Fruit fly (Drosophila melanogaster) whole organism, embryonic: Measurements from ENCODE around the gene CG14961.

Experiments
- Ada2b ChIP-seq: fragments of 200-800 bp; sonication (Bioruptor generic); IDR thresholded peaks from 2 replicates; pipeline ENCODE4 v1.3.6; 2022; ENCODE audit warnings: missing biosample characterization, missing genetic modification characterization
- Bgb ChIP-seq: fragments of 200-800 bp; sonication (Bioruptor generic); IDR thresholded peaks from 2 replicates; pipeline ENCODE4 v1.3.6; 2022; ENCODE audit warnings: missing biosample characterization, missing genetic modification characterization; ENCODE audit not compliant: partially characterized antibody
- CG10209 ChIP-seq: fragments of 200-800 bp; sonication (Bioruptor generic); optimal IDR thresholded peaks from 3 replicates; lab custom pipeline; 2017; ENCODE audit warnings: missing biosample characterization, mild to moderate bottlenecking, missing genetic modification characterization, missing genetic modification reagents
- CG12071 ChIP-seq: fragments of 200-800 bp; sonication (Bioruptor generic); optimal IDR thresholded peaks from 3 replicates; lab custom pipeline; 2018; ENCODE audit warnings: missing biosample characterization, mild to moderate bottlenecking, missing genetic modification characterization
- CG12104 ChIP-seq: fragments of 200-800 bp; sonication (Bioruptor generic); optimal IDR thresholded peaks from 3 replicates; lab custom pipeline; 2016; ENCODE audit warnings: missing biosample characterization, missing genetic modification characterization
- CG13296 ChIP-seq: fragments of 200-800 bp; sonication (Bioruptor generic); optimal IDR thresholded peaks from 3 replicates; lab custom pipeline; 2018; ENCODE audit warnings: missing biosample characterization, mild to moderate bottlenecking, missing genetic modification characterization
- CG1647 ChIP-seq: fragments of 200-800 bp; sonication (Bioruptor generic); optimal IDR thresholded peaks from 3 replicates; lab custom pipeline; 2016; ENCODE audit warnings: missing biosample characterization, missing genetic modification characterization
- CG17385 ChIP-seq: fragments of 200-800 bp; sonication (Bioruptor generic); optimal IDR thresholded peaks from 3 replicates; lab custom pipeline; 2018; ENCODE audit warnings: missing biosample characterization, mild to moderate bottlenecking, missing genetic modification characterization
- CG18764 ChIP-seq: fragments of 200-800 bp; sonication (Bioruptor generic); optimal IDR thresholded peaks from 3 replicates; lab custom pipeline; 2016; ENCODE audit warnings: missing biosample characterization, missing genetic modification characterization
- CG32772 ChIP-seq: fragments of 200-800 bp; sonication (Bioruptor generic); IDR thresholded peaks from 2 replicates; pipeline ENCODE4 v1.3.6; 2022; ENCODE audit warnings: missing biosample characterization, missing genetic modification characterization
- CG3281 ChIP-seq: fragments of 200-800 bp; sonication (Bioruptor generic); optimal IDR thresholded peaks from 3 replicates; lab custom pipeline; 2017; ENCODE audit warnings: missing biosample characterization, mild to moderate bottlenecking, missing genetic modification characterization
- CG3726 ChIP-seq: fragments of 200-800 bp; sonication (Bioruptor generic); IDR thresholded peaks from 3 replicates; pipeline ENCODE4, ENCODE4 v1.3.6; 2022; ENCODE audit warnings: missing biosample characterization, missing genetic modification characterization
- CG4424 ChIP-seq: fragments of 200-800 bp; sonication (Bioruptor generic); optimal IDR thresholded peaks from 3 replicates; lab custom pipeline; 2016; ENCODE audit warnings: missing biosample characterization, missing genetic modification characterization
- CG6175 ChIP-seq: fragments of 200-800 bp; sonication (Bioruptor generic); IDR thresholded peaks from 3 replicates; pipeline ENCODE4 v1.3.6; 2022; ENCODE audit warnings: missing biosample characterization, missing genetic modification characterization
- CG7963 ChIP-seq: fragments of 200-800 bp; sonication (Bioruptor generic); IDR thresholded peaks from 3 replicates; pipeline ENCODE4 v1.3.6; 2022; ENCODE audit warnings: missing biosample characterization, missing genetic modification characterization; ENCODE audit not compliant: partially characterized antibody
- CG9215 ChIP-seq: fragments of 200-800 bp; sonication (Bioruptor generic); IDR thresholded peaks from 2 replicates; pipeline ENCODE4 v1.3.6; 2022; ENCODE audit warnings: missing biosample characterization, missing genetic modification characterization
- D ChIP-seq, 2 experiments: fragments of 200-800 bp in 1 of 2; fragments of >200 bp in 1 of 2; sonication (Bioruptor generic) in 1 of 2; optimal IDR thresholded peaks; 2 replicates in 1 of 2; 3 replicates in 1 of 2; lab custom pipeline; 2017; ENCODE audit warnings: mild to moderate bottlenecking in 1 of 2, missing biosample characterization in 1 of 2, missing genetic modification characterization in 1 of 2, missing genetic modification reagents in 1 of 2
- Dref ChIP-seq: fragments of 200-800 bp; sonication (Bioruptor generic); IDR thresholded peaks from 2 replicates; pipeline ENCODE4 v1.3.6; 2022; ENCODE audit warnings: missing biosample characterization, missing genetic modification characterization
- E2f1 ChIP-seq: fragments of 200-800 bp; sonication (Bioruptor generic); IDR thresholded peaks from 2 replicates; pipeline ENCODE4 v1.3.6; 2022; ENCODE audit warnings: missing biosample characterization, missing genetic modification characterization
- Ets65A ChIP-seq: fragments of 200-800 bp; sonication (Bioruptor generic); peaks from one replicate; lab custom pipeline; 2016; ENCODE audit warnings: missing biosample characterization, missing genetic modification characterization
- Fer3 ChIP-seq: fragments of 200-800 bp; sonication (Bioruptor generic); optimal IDR thresholded peaks from 2 replicates; lab custom pipeline; 2018; ENCODE audit warnings: missing biosample characterization, mild to moderate bottlenecking, missing genetic modification characterization, moderate library complexity
- HLH54F ChIP-seq: fragments of 200-800 bp; sonication (Bioruptor generic); optimal IDR thresholded peaks from 3 replicates; lab custom pipeline; 2016; ENCODE audit warnings: missing biosample characterization, missing genetic modification characterization
- Kr ChIP-seq: fragments of 200-800 bp; sonication (Bioruptor generic); optimal IDR thresholded peaks from 2 replicates; lab custom pipeline; 2017; ENCODE audit warnings: missing biosample characterization, mild to moderate bottlenecking, missing genetic modification characterization
- MESR4 ChIP-seq: fragments of 200-800 bp; sonication (Bioruptor generic); optimal IDR thresholded peaks from 2 replicates; lab custom pipeline; 2018; ENCODE audit warnings: missing biosample characterization, mild to moderate bottlenecking, missing genetic modification characterization, moderate library complexity
- Med ChIP-seq: fragments of 200-800 bp; sonication (Bioruptor generic); peaks from one replicate; lab custom pipeline; 2016; ENCODE audit warnings: missing biosample characterization, missing genetic modification characterization, mild to moderate bottlenecking, inconsistent platforms, moderate library complexity
- NfI ChIP-seq: fragments of 200-800 bp; sonication (Bioruptor generic); optimal IDR thresholded peaks from 3 replicates; lab custom pipeline; 2018; ENCODE audit warnings: missing biosample characterization, mild to moderate bottlenecking, missing genetic modification characterization, moderate library complexity
- Six4 ChIP-seq: fragments of 200-800 bp; sonication (Bioruptor generic); optimal IDR thresholded peaks from 2 replicates; lab custom pipeline; 2016; ENCODE audit warnings: missing biosample characterization, missing genetic modification characterization
- bbx ChIP-seq: fragments of 200-800 bp; sonication (Bioruptor generic); IDR thresholded peaks from 2 replicates; pipeline ENCODE4 v1.3.6; 2022; ENCODE audit warnings: missing biosample characterization, missing genetic modification characterization; ENCODE audit not compliant: partially characterized antibody
- ci ChIP-seq: fragments of 200-800 bp; sonication (Bioruptor generic); IDR thresholded peaks from 3 replicates; pipeline ENCODE4 v1.3.6; 2022; ENCODE audit warnings: missing biosample characterization, missing genetic modification characterization
- dimm ChIP-seq: fragments of 200-800 bp; sonication (Bioruptor generic); IDR thresholded peaks from 2 replicates; pipeline ENCODE4 v1.3.6; 2022; ENCODE audit warnings: missing biosample characterization, missing genetic modification characterization
- dpn ChIP-seq, 2 experiments: fragments of 200-800 bp; sonication (Bioruptor generic); optimal IDR thresholded peaks; 3 replicates each; lab custom pipeline; 2016; ENCODE audit warnings: missing biosample characterization in 2 of 2, missing genetic modification characterization in 2 of 2
- dysf ChIP-seq: fragments of 200-800 bp; sonication (Bioruptor generic); IDR thresholded peaks from 3 replicates; pipeline ENCODE4 v1.3.6; 2022; ENCODE audit warnings: missing biosample characterization, missing genetic modification characterization
- grau ChIP-seq: fragments of 200-800 bp; optimal IDR thresholded peaks from 3 replicates; lab custom pipeline; 2019; ENCODE audit warnings: missing biosample characterization, mild to moderate bottlenecking, missing genetic modification characterization, moderate library complexity
- hbn ChIP-seq: fragments of 200-800 bp; sonication (Bioruptor generic); IDR thresholded peaks from 2 replicates; pipeline ENCODE4 v1.3.6; 2022; ENCODE audit warnings: missing biosample characterization, missing genetic modification characterization; ENCODE audit not compliant: partially characterized antibody
- lab ChIP-seq: fragments of 200-800 bp; sonication (Bioruptor generic); optimal IDR thresholded peaks from 3 replicates; lab custom pipeline; 2017; ENCODE audit warnings: missing biosample characterization, missing genetic modification characterization, mild to moderate bottlenecking, moderate library complexity, missing genetic modification reagents
- mam ChIP-seq: fragments of 200-800 bp; sonication (Bioruptor generic); optimal IDR thresholded peaks from 3 replicates; lab custom pipeline; 2016; ENCODE audit warnings: missing biosample characterization, missing genetic modification characterization
- prd ChIP-seq, 3 experiments: fragments of >200 bp in 2 of 3; fragments of 200-800 bp in 1 of 3; sonication (Bioruptor generic) in 1 of 3; optimal IDR thresholded peaks in 2 of 3; IDR thresholded peaks in 1 of 3; 2 replicates in 2 of 3; 3 replicates in 1 of 3; pipeline versions ENCODE4 v1.3.6 to Lab custom; 2017 to 2022; ENCODE audit warnings: missing biosample characterization in 1 of 3, missing genetic modification characterization in 1 of 3
- row ChIP-seq: fragments of 200-800 bp; sonication (Bioruptor generic); IDR thresholded peaks from 3 replicates; pipeline ENCODE4 v1.3.6; 2022; ENCODE audit warnings: missing biosample characterization, missing genetic modification characterization
- sens ChIP-seq: fragments of 200-800 bp; sonication (Bioruptor generic); peaks from one replicate; lab custom pipeline; 2016; ENCODE audit warnings: missing biosample characterization, missing genetic modification characterization
- sim ChIP-seq: fragments of 200-800 bp; sonication (Bioruptor generic); IDR thresholded peaks from 2 replicates; pipeline ENCODE4 v1.3.6; 2022; ENCODE audit warnings: missing biosample characterization, missing genetic modification characterization
- sna ChIP-seq: fragments of 200-800 bp; sonication (Bioruptor generic); IDR thresholded peaks from 2 replicates; pipeline ENCODE4 v1.3.6; 2022; ENCODE audit warnings: missing biosample characterization, missing genetic modification characterization; ENCODE audit not compliant: partially characterized antibody
- stc ChIP-seq: fragments of 200-800 bp; sonication (Bioruptor generic); IDR thresholded peaks from 2 replicates; pipeline ENCODE4 v1.3.6; 2022; ENCODE audit warnings: missing biosample characterization, missing genetic modification characterization
- sug ChIP-seq: fragments of 200-800 bp; optimal IDR thresholded peaks from 2 replicates; lab custom pipeline; 2019; ENCODE audit warnings: missing biosample characterization, mild to moderate bottlenecking, missing genetic modification characterization, moderate library complexity
- tin ChIP-seq: fragments of 200-800 bp; sonication (Bioruptor generic); optimal IDR thresholded peaks from 3 replicates; lab custom pipeline; 2016; ENCODE audit warnings: missing biosample characterization, missing genetic modification characterization
- tx ChIP-seq: fragments of 200-800 bp; sonication (Bioruptor generic); optimal IDR thresholded peaks from 2 replicates; lab custom pipeline; 2016; ENCODE audit warnings: missing biosample characterization, missing genetic modification characterization
- vvl ChIP-seq: fragments of 200-800 bp; sonication (Bioruptor generic); IDR thresholded peaks from 2 replicates; pipeline ENCODE4 v1.3.6; 2022; ENCODE audit warnings: missing biosample characterization, missing genetic modification characterization
- wek ChIP-seq: fragments of 200-800 bp; sonication (Bioruptor generic); optimal IDR thresholded peaks from 3 replicates; lab custom pipeline; 2018; ENCODE audit warnings: missing biosample characterization, mild to moderate bottlenecking, missing genetic modification characterization, moderate library complexity
- wor ChIP-seq: fragments of 200-800 bp; sonication (Bioruptor generic); IDR thresholded peaks from 2 replicates; pipeline ENCODE4 v1.3.6; 2022; ENCODE audit warnings: missing biosample characterization, missing genetic modification characterization
- zfh2 ChIP-seq: fragments of 200-800 bp; sonication (Bioruptor generic); optimal IDR thresholded peaks from 2 replicates; lab custom pipeline; 2016; ENCODE audit warnings: missing biosample characterization, missing genetic modification characterization

The CG14961 gene

DNA sequence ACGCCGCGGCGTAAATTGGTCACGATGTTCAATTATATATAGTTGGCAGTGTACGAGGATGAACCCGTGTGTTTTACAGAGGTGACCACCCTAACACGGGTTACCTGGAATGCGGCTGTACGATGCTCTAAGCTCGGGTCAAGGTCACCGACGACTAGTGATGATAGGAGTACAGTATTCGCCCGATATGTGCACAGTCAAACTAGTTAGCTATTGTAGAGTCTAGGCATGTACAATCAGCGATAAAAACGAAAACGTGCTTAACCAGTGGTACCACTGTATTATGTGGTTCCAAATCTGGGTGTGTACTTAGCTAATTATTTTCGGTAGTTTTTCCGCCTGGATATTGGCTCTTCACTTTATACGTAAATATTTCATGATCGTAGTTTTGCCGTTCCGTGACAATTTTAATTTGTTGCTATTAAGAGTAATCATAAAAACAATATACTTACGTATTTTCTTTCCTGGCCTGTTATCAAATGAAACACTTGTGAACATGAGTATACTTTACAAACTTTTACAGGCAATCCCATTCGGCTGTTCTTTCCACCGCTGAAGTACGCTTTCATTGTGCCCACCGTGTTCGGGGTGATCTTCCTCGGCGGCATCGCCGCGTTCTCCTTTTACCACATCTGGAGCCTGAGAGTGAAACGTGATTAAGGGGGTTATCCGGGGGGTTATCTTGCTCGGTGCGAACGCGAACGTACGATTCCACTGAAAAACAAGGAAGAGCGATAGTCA, 9.7 kb upstream of the CG14961 start (continued):
- TF ChIP-seq Ets65A (GFP tag; lab: Kevin White, UChicago) (peak; percentile 44), dysf (peak; percentile 48; the same call in 2 of the 3 replicates), CG32772 (peak; percentile 35; the same call in 1 of the 2 replicates), vvl (GFP tag; lab: Robert Waterston, UW) (peak; percentile 24; the same call in 1 of the 2 replicates), tx (GFP tag; lab: Kevin White, UChicago) (no peak), NfI (GFP tag; lab: Kevin White, UChicago) (peak; percentile 3), ci (GFP tag; lab: Robert Waterston, UW) (no peak), dpn (GFP tag; optimal IDR thresholded peaks at IDR 0.05; lab: Kevin White, UChicago) (peak; percentile 6 to 33), sens (GFP tag; lab: Kevin White, UChicago) (peak; percentile 75), mam (peak; percentile 41), CG1647 (GFP tag; lab: Kevin White, UChicago) (peak; percentile 17), zfh2 (GFP tag; lab: Kevin White, UChicago) (peak; percentile 39), CG12071 (GFP tag; lab: Kevin White, UChicago) (peak; percentile 42), stc (GFP tag; lab: Robert Waterston, UW) (peak; percentile 13; the same call in 1 of the 2 replicates), prd (optimal IDR thresholded peaks at IDR 0.05; lab: Kevin White, UChicago) (no peak), prd (GFP tag; IDR thresholded peaks at IDR 0.05; lab: Robert Waterston, UW) (peak; percentile 34; the same call in 1 of the 3 replicates), CG13296 (peak; percentile 51), E2f1 (GFP tag; lab: Robert Waterston, UW) (no peak), Med (GFP tag; lab: Kevin White, UChicago) (peak; percentile 76), CG3726 (GFP tag; lab: Robert Waterston, UW) (0 out of 3 replicates have a peak, but pooled peaks have one; percentile 12), sug (tag; lab: Kevin White, UChicago) (peak; percentile 55), HLH54F (GFP tag; lab: Kevin White, UChicago) (peak; percentile 38), Fer3 (tag; lab: Kevin White, UChicago) (peak; percentile 17), grau (peak; percentile 95), Ada2b (GFP tag; lab: Robert Waterston, UW) (0 out of 2 replicates have a peak, but pooled peaks have one; percentile 19), row (GFP tag; lab: Robert Waterston, UW) (peak; percentile 78), Kr (GFP tag; lab: Kevin White, UChicago) (no peak), lab (GFP tag; lab: Kevin White, UChicago) (peak; percentile 50), CG3281 (peak; percentile 28)

DNA sequence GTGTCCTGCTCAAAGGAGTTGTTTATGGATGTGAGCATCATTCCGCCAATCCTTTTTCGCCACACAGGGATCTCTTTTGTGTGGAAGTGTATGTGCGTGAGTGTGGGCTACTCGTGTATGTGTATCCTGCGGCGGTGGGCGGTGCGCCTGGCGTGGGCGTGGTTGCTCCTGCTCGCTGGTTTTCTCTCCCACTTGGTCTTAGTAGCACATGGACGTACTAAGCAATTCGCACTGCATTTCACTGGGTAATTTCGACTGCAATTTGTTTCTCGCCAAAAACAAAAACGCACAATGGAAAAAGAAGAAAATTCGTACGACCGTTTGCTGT, 4.3 kb upstream of the CG14961 start:
- TF ChIP-seq CG17385 (GFP tag; lab: Kevin White, UChicago) (peak; percentile 73), D (optimal IDR thresholded peaks at IDR 0.05; lab: Kevin White, UChicago) (peak; percentile 62), D (GFP tag; optimal IDR thresholded peaks at IDR 0.05; lab: Kevin White, UChicago) (no peak), dimm (no peak), wek (GFP tag; lab: Kevin White, UChicago) (no peak), CG18764 (GFP tag; lab: Kevin White, UChicago) (no peak), CG7963 (GFP tag; lab: Robert Waterston, UW) (0 out of 3 replicates have a peak, but pooled peaks have one; percentile 35), Bgb (GFP tag; lab: Robert Waterston, UW) (peak; percentile 5; the same call in 1 of the 2 replicates), bbx (GFP tag; lab: Robert Waterston, UW) (peak; percentile 28; the same call in 1 of the 2 replicates), CG9215 (GFP tag; lab: Robert Waterston, UW) (no peak), CG10209 (no peak), CG6175 (GFP tag; lab: Robert Waterston, UW) (no peak), tin (GFP tag; lab: Kevin White, UChicago) (no peak), sim (GFP tag; lab: Robert Waterston, UW) (no peak), hbn (GFP tag; lab: Robert Waterston, UW) (no peak), Dref (GFP tag; lab: Robert Waterston, UW) (no peak), CG12104 (GFP tag; lab: Kevin White, UChicago) (no peak), MESR4 (peak; percentile 96), sna (GFP tag; lab: Robert Waterston, UW) (0 out of 2 replicates have a peak, but pooled peaks have one; percentile 20), wor (no peak), HLH54F (GFP tag; lab: Kevin White, UChicago) (no peak), CG4424 (GFP tag; lab: Kevin White, UChicago) (no peak), Six4 (GFP tag; lab: Kevin White, UChicago) (no peak)
